Worm (Caenorhabditis elegans): ENCODE results near the gene cyp-13A2.

cyp-13A2 gene

ce11 chrII:9742784-9743183 lies 44.6 kb downstream of the cyp-13A2 start, which contains the start of gene pno-1:
TSS of gene pno-1 (minus strand) at chrII:9742884.
- TF ChIP-seq D2030.7 (GFP tag; IDR thresholded peaks at IDR 0.05), result no peak
- TF ChIP-seq madf-6 (GFP tag; IDR thresholded peaks at IDR 0.05), result peak; percentile 41; the same call in 1 of the 2 replicates
- no peak for TF ChIP-seq Y95B8A.8 (GFP tag; IDR thresholded peaks at IDR 0.05)
- no peak for TF ChIP-seq dpff-1 (tag; optimal IDR thresholded peaks at IDR 0.05)
- TF ChIP-seq ama-1 (optimal IDR thresholded peaks at IDR 0.05), result no peak
- peak in 1 of 2 experiments; percentile 14 for TF ChIP-seq ama-1 (GFP tag; optimal IDR thresholded peaks at IDR 0.05)
- no peak for TF ChIP-seq akir-1 (GFP tag; optimal IDR thresholded peaks at IDR 0.05)

- peak; percentile 22 for TF ChIP-seq atf-7 (tag; optimal IDR thresholded peaks at IDR 0.05)
- peak; percentile 63 for TF ChIP-seq nhr-80 (tag; optimal IDR thresholded peaks at IDR 0.05)
- peak; percentile 78 to 88 for TF ChIP-seq let-607 (tag; optimal IDR thresholded peaks at IDR 0.05)
- peak; percentile 6 for TF ChIP-seq lin-54 (GFP tag; optimal IDR thresholded peaks at IDR 0.05)
- no peak for TF ChIP-seq F37B4.10 (GFP tag; IDR thresholded peaks at IDR 0.05)
- 0 out of 2 replicates have a peak, but pooled peaks have one; percentile 17 for TF ChIP-seq let-526 (GFP tag; IDR thresholded peaks at IDR 0.05)
- TF ChIP-seq sea-2 (GFP tag; IDR thresholded peaks at IDR 0.05), result no peak
- TF ChIP-seq unc-62 (GFP tag; optimal IDR thresholded peaks at IDR 0.05), result peak; percentile 97
- TF ChIP-seq nfyb-1 (GFP tag; IDR thresholded peaks at IDR 0.05), result peak; percentile 28; the same call in 1 of the 2 replicates
- no peak for TF ChIP-seq egl-18 (GFP tag; IDR thresholded peaks at IDR 0.05)
- peak; percentile 2 for TF ChIP-seq ztf-22 (GFP tag; optimal IDR thresholded peaks at IDR 0.05)
- TF ChIP-seq tbp1 (GFP tag; optimal IDR thresholded peaks at IDR 0.05), result peak; percentile 33
- peak; percentile 2 for TF ChIP-seq madf-10 (tag; optimal IDR thresholded peaks at IDR 0.05)
- TF ChIP-seq B0035.1 (tag; optimal IDR thresholded peaks at IDR 0.05), result no peak
- no peak for TF ChIP-seq ceh-79 (tag; optimal IDR thresholded peaks at IDR 0.05)
- no peak for TF ChIP-seq ccch-3 (GFP tag; optimal IDR thresholded peaks at IDR 0.05)
- peak; percentile 41 for TF ChIP-seq tlf-1 (GFP tag; optimal IDR thresholded peaks at IDR 0.05)
Observed at ce11 chrII:9741400-9741799, 46.0 kb downstream of the cyp-13A2 start.

- TF ChIP-seq pha-4 (tag; optimal IDR thresholded peaks at IDR 0.05) (peak; percentile 53), pbrm-1 (GFP tag; IDR thresholded peaks at IDR 0.05) (0 out of 2 replicates have a peak, but pooled peaks have one; percentile 41), nhr-90 (tag; optimal IDR thresholded peaks at IDR 0.05) (peak; percentile 38), let-607 (tag; optimal IDR thresholded peaks at IDR 0.05) (peak; percentile 61 to 69), tlf-1 (GFP tag; optimal IDR thresholded peaks at IDR 0.05) (no peak), hsf-1 (GFP tag; IDR thresholded peaks at IDR 0.05) (no peak), C17E4.6 (GFP tag; IDR thresholded peaks at IDR 0.05) (no peak), ceh-27 (GFP tag; optimal IDR thresholded peaks at IDR 0.05) (no peak), Y56A3A.18 (GFP tag; IDR thresholded peaks at IDR 0.05) (0 out of 2 replicates have a peak, but pooled peaks have one; percentile 8), Y53G8AR.9 (GFP tag; conservative IDR thresholded peaks at IDR 0.05) (0 out of 2 replicates have a peak, but pooled peaks have one; percentile 47), snpc-4 (GFP tag; optimal IDR thresholded peaks at IDR 0.05) (no peak), snpc-4 (tag; optimal IDR thresholded peaks at IDR 0.05) (peak in 1 of 4 experiments; percentile 4), madf-3 (GFP tag; IDR thresholded peaks at IDR 0.05) (0 out of 2 replicates have a peak, but pooled peaks have one; percentile 61), bed-1 (GFP tag; IDR thresholded peaks at IDR 0.05) (no peak), ztf-22 (GFP tag; optimal IDR thresholded peaks at IDR 0.05) (peak; percentile 76), F23B12.7 (tag; optimal IDR thresholded peaks at IDR 0.05; ENCODE audit: insufficient read depth) (no peak), dox-1 (GFP tag; IDR thresholded peaks at IDR 0.05) (peak; percentile 60; the same call in 1 of the 2 replicates), cebp-1 (GFP tag; IDR thresholded peaks at IDR 0.05) (no peak), cebp-1 (tag; optimal IDR thresholded peaks at IDR 0.05) (peak; percentile 26), tbp1 (GFP tag; optimal IDR thresholded peaks at IDR 0.05) (peak; percentile 13), ztf-3 (GFP tag; optimal IDR thresholded peaks at IDR 0.05) (no peak), nhr-80 (tag; optimal IDR thresholded peaks at IDR 0.05) (peak; percentile 86), hmg-1.2 (GFP tag; IDR thresholded peaks at IDR 0.05) (0 out of 2 replicates have a peak, but pooled peaks have one; percentile 11), ets-4 (GFP tag; optimal IDR thresholded peaks at IDR 0.05) (peak; percentile 3)
Observed at ce11 chrII:9740552-9740951, 46.9 kb downstream of the cyp-13A2 start.

Data from whole organism, young adult.